Worm (Caenorhabditis elegans) whole organism, young adult: ENCODE data around the gene T01E8.1.

Experiments
- B0035.1 ChIP-seq: sonication (generic microtip); optimal IDR thresholded peaks from 2 replicates; lab custom pipeline; 2016; ENCODE audit warnings: missing genetic modification characterization, mild to moderate bottlenecking, missing compliant biosample characterization, missing genotype, missing genetic modification reagents
- C06A6.2 ChIP-seq: fragments of 200-800 bp; sonication (Bioruptor generic); conservative IDR thresholded peaks from 2 replicates; pipeline ENCODE4 v1.3.6; 2022; ENCODE audit warnings: missing genetic modification characterization, missing compliant biosample characterization
- F23B12.7 ChIP-seq: sonication (generic microtip); optimal IDR thresholded peaks from 2 replicates; lab custom pipeline; 2017; ENCODE audit warnings: missing genetic modification characterization, mild to moderate bottlenecking, missing compliant biosample characterization, antibody characterized with exemption, moderate library complexity; ENCODE audit not compliant: insufficient read depth
- F37B4.10 ChIP-seq: fragments of 200-800 bp; sonication (Bioruptor generic); IDR thresholded peaks from 2 replicates; pipeline ENCODE4 v1.3.6; 2022; ENCODE audit warnings: missing genetic modification characterization, missing compliant biosample characterization
- F57A8.1 ChIP-seq: fragments of 200-800 bp; sonication (Bioruptor generic); optimal IDR thresholded peaks from 2 replicates; lab custom pipeline; 2018; ENCODE audit warnings: mild to moderate bottlenecking, missing genetic modification characterization, moderate library complexity, missing compliant biosample characterization
- T26A5.8 ChIP-seq: sonication (generic microtip); optimal IDR thresholded peaks from 2 replicates; lab custom pipeline; 2016; ENCODE audit warnings: missing genetic modification characterization, missing compliant biosample characterization
- Y95B8A.8 ChIP-seq: fragments of 200-800 bp; sonication (Bioruptor generic); IDR thresholded peaks from 2 replicates; pipeline ENCODE4 v1.3.6; 2022; ENCODE audit warnings: missing genetic modification reagents, missing genetic modification characterization, missing compliant biosample characterization
- ama-1 ChIP-seq, 3 experiments: fragments of 150-350 bp in 1 of 3; sonication (generic microtip) in 2 of 3; optimal IDR thresholded peaks; 2 replicates each; lab custom pipeline; 2014 to 2018; ENCODE audit warnings: missing biosample characterization in 2 of 3, missing genetic modification characterization in 2 of 3, missing genetic modification reagents in 2 of 3
- aptf-3 ChIP-seq: fragments of 200-800 bp; sonication (Bioruptor generic); IDR thresholded peaks from 2 replicates; pipeline ENCODE4 v1.3.6; 2022; ENCODE audit warnings: missing genetic modification characterization, missing compliant biosample characterization
- attf-5 ChIP-seq: fragments of 200-800 bp; sonication (Bioruptor generic); optimal IDR thresholded peaks from 2 replicates; lab custom pipeline; 2018; ENCODE audit warnings: mild to moderate bottlenecking, missing genetic modification characterization, missing compliant biosample characterization
- ceh-40 ChIP-seq: fragments of 200-800 bp; sonication (Bioruptor generic); IDR thresholded peaks from 2 replicates; pipeline ENCODE4 v1.3.6; 2022; ENCODE audit warnings: missing genetic modification characterization, missing compliant biosample characterization
- dox-1 ChIP-seq: fragments of 200-800 bp; sonication (Bioruptor generic); IDR thresholded peaks from 2 replicates; pipeline ENCODE4 v1.3.6; 2022; ENCODE audit warnings: missing genetic modification reagents, missing genetic modification characterization, missing compliant biosample characterization
- egl-18 ChIP-seq: fragments of 200-800 bp; sonication (Bioruptor generic); IDR thresholded peaks from 2 replicates; pipeline ENCODE4 v1.3.6; 2022; ENCODE audit warnings: missing genetic modification reagents, missing genetic modification characterization, missing compliant biosample characterization
- egrh-3 ChIP-seq: fragments of 200-800 bp; sonication (Bioruptor generic); IDR thresholded peaks from 2 replicates; pipeline ENCODE4 v1.3.6; 2022; ENCODE audit warnings: missing genetic modification reagents, missing genetic modification characterization, missing compliant biosample characterization
- him-1 ChIP-seq: sonication (generic microtip); optimal IDR thresholded peaks from 2 replicates; lab custom pipeline; 2016; ENCODE audit warnings: missing genotype, missing genetic modification reagents, missing genetic modification characterization, missing compliant biosample characterization
- hmg-20 ChIP-seq: fragments of 200-800 bp; sonication (Bioruptor generic); IDR thresholded peaks from 2 replicates; pipeline ENCODE4 v1.3.6; 2022; ENCODE audit warnings: missing genetic modification reagents, missing genetic modification characterization, missing compliant biosample characterization
- hrde-1 ChIP-seq: sonication (generic microtip); optimal IDR thresholded peaks from 2 replicates; lab custom pipeline; 2016; ENCODE audit warnings: missing genetic modification characterization, mild to moderate bottlenecking, missing compliant biosample characterization, moderate library complexity, missing genotype, missing genetic modification reagents, borderline replicate concordance
- lin-26 ChIP-seq: fragments of 200-800 bp; sonication (Bioruptor generic); IDR thresholded peaks from 2 replicates; pipeline ENCODE4 v1.3.6; 2022; ENCODE audit warnings: missing genetic modification reagents, missing genetic modification characterization, missing compliant biosample characterization
- lin-54 ChIP-seq: fragments of 200-800 bp; sonication (Bioruptor generic); optimal IDR thresholded peaks from 2 replicates; lab custom pipeline; 2018; ENCODE audit warnings: mild to moderate bottlenecking, missing genetic modification characterization, missing compliant biosample characterization
- madf-3 ChIP-seq: fragments of 200-800 bp; sonication (Bioruptor generic); IDR thresholded peaks from 2 replicates; pipeline ENCODE4 v1.3.6; 2022; ENCODE audit warnings: missing genetic modification reagents, missing genetic modification characterization, missing compliant biosample characterization
- madf-6 ChIP-seq: fragments of 200-800 bp; sonication (Bioruptor generic); IDR thresholded peaks from 2 replicates; pipeline ENCODE4 v1.3.6; 2022; ENCODE audit warnings: missing genetic modification reagents, missing genetic modification characterization, missing compliant biosample characterization
- madf-8 ChIP-seq: fragments of 200-800 bp; sonication (Bioruptor generic); conservative IDR thresholded peaks from 2 replicates; pipeline ENCODE4 v1.3.6; 2022; ENCODE audit warnings: missing genetic modification reagents, missing genetic modification characterization, missing compliant biosample characterization
- mcd-1 ChIP-seq: fragments of 200-800 bp; sonication (Bioruptor generic); IDR thresholded peaks from 2 replicates; pipeline ENCODE4 v1.3.6; 2022; ENCODE audit warnings: missing genetic modification reagents, missing genetic modification characterization, missing compliant biosample characterization
- nfya-1 ChIP-seq: sonication (generic microtip); optimal IDR thresholded peaks from 2 replicates; lab custom pipeline; 2017; ENCODE audit warnings: antibody characterized with exemption, missing compliant biosample characterization, missing genetic modification characterization, borderline replicate concordance; ENCODE audit not compliant: insufficient read depth
- nfya-2 ChIP-seq: fragments of 200-800 bp; sonication (Bioruptor generic); IDR thresholded peaks from 2 replicates; pipeline ENCODE4 v1.3.6; 2022; ENCODE audit warnings: missing genetic modification reagents, missing genetic modification characterization, missing compliant biosample characterization
- nfyb-1 ChIP-seq: fragments of 200-800 bp; sonication (Bioruptor generic); IDR thresholded peaks from 2 replicates; pipeline ENCODE4 v1.3.6; 2022; ENCODE audit warnings: missing genetic modification reagents, missing genetic modification characterization, missing compliant biosample characterization
- pbrm-1 ChIP-seq: fragments of 200-800 bp; sonication (Bioruptor generic); IDR thresholded peaks from 2 replicates; pipeline ENCODE4 v1.3.6; 2022; ENCODE audit warnings: missing genetic modification reagents, missing genetic modification characterization, missing compliant biosample characterization
- rec-8 ChIP-seq, 2 experiments: sonication (generic microtip); optimal IDR thresholded peaks; 2 replicates each; lab custom pipeline; 2016; ENCODE audit warnings: mild to moderate bottlenecking in 2 of 2, missing genetic modification characterization in 2 of 2, missing genetic modification reagents in 2 of 2, missing genotype in 2 of 2, missing biosample characterization in 1 of 2, missing compliant biosample characterization in 1 of 2, moderate library complexity in 1 of 2
- repo-1 ChIP-seq: sonication (generic microtip); optimal IDR thresholded peaks from 2 replicates; lab custom pipeline; 2017; ENCODE audit warnings: mild to moderate bottlenecking, missing genetic modification characterization, missing compliant biosample characterization
- sea-2 ChIP-seq: fragments of 200-800 bp; sonication (Bioruptor generic); IDR thresholded peaks from 2 replicates; pipeline ENCODE4 v1.3.6; 2022; ENCODE audit warnings: missing genetic modification characterization, missing compliant biosample characterization
- snpc-3.4 ChIP-seq: sonication (generic microtip); optimal IDR thresholded peaks from 2 replicates; lab custom pipeline; 2017; ENCODE audit warnings: missing genetic modification characterization, mild to moderate bottlenecking, missing compliant biosample characterization, antibody characterized with exemption, moderate library complexity, missing genotype, missing genetic modification reagents
- snpc-4 ChIP-seq, 5 experiments: fragments of 150-350 bp in 1 of 5; sonication (generic microtip) in 4 of 5; optimal IDR thresholded peaks; 2 replicates each; lab custom pipeline; 2014 to 2018; ENCODE audit warnings: missing genetic modification characterization in 5 of 5, missing biosample characterization in 3 of 5, antibody characterized with exemption in 2 of 5, mild to moderate bottlenecking in 2 of 5, missing compliant biosample characterization in 2 of 5, missing genotype in 2 of 5, moderate library complexity in 2 of 5, missing genetic modification reagents in 1 of 5
- tbp1 ChIP-seq: fragments of 200-800 bp; sonication (Bioruptor generic); optimal IDR thresholded peaks from 2 replicates; lab custom pipeline; 2018; ENCODE audit warnings: mild to moderate bottlenecking, missing genetic modification characterization, missing compliant biosample characterization
- zfh-2 ChIP-seq: fragments of 200-800 bp; sonication (Bioruptor generic); conservative IDR thresholded peaks from 2 replicates; pipeline ENCODE4 v1.3.6; 2022; ENCODE audit warnings: missing genetic modification reagents, missing genetic modification characterization, missing compliant biosample characterization
- ztf-22 ChIP-seq: fragments of 200-800 bp; sonication (Bioruptor generic); optimal IDR thresholded peaks from 2 replicates; lab custom pipeline; 2018; ENCODE audit warnings: mild to moderate bottlenecking, missing genetic modification characterization, moderate library complexity, missing compliant biosample characterization
- ztf-26 ChIP-seq: sonication (generic microtip); optimal IDR thresholded peaks from 2 replicates; lab custom pipeline; 2017; ENCODE audit warnings: missing genetic modification characterization, missing compliant biosample characterization
- ztf-28 ChIP-seq: fragments of 200-800 bp; sonication (Bioruptor generic); IDR thresholded peaks from 2 replicates; pipeline ENCODE4 v1.3.6; 2022; ENCODE audit warnings: missing genetic modification reagents, missing genetic modification characterization, missing compliant biosample characterization

Gene T01E8.1

DNA sequence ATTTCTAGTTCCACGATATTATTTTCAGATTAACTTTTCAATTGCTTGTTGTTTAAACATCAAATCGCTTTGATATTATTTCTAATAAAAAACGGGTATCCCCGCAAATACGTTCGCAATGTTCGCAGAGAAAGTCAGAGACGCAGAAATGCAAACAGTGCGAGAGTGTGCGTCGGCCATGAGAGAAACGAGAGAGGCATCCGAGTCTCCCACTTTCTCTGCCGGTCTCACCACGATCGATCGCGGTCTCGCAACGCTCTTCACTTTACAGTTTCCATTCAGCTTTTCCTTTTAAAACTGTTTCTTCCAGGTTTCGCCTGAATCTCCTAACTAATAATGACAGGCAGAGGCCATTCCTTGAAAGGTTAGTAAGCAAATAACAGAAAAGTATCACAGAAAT lies 32.2 kb upstream of the T01E8.1 start, which contains the start of gene F33H1.4 (continued):
- TF ChIP-seq snpc-4 (GFP tag; optimal IDR thresholded peaks at IDR 0.05; lab: Kevin White, UChicago) (no peak), snpc-4 (tag; optimal IDR thresholded peaks at IDR 0.05; lab: Kevin White, UChicago) (peak in 1 of 4 experiments; percentile 6), mcd-1 (GFP tag; lab: Robert Waterston, UW) (peak; percentile 59), hmg-20 (no peak), dox-1 (GFP tag; lab: Robert Waterston, UW) (peak; percentile 5; the same call in 1 of the 2 replicates), madf-6 (GFP tag; lab: Robert Waterston, UW) (peak; percentile 57), zfh-2 (GFP tag; lab: Robert Waterston, UW) (peak; percentile 22; the same call in 1 of the 2 replicates), repo-1 (peak; percentile 26), nfyb-1 (GFP tag; lab: Robert Waterston, UW) (0 out of 2 replicates have a peak, but pooled peaks have one; percentile 48), tbp1 (GFP tag; lab: Kevin White, UChicago) (peak; percentile 41), attf-5 (GFP tag; lab: Kevin White, UChicago) (peak; percentile 44), ama-1 (optimal IDR thresholded peaks at IDR 0.05; lab: Kevin White, UChicago) (no peak), ama-1 (GFP tag; optimal IDR thresholded peaks at IDR 0.05; lab: Kevin White, UChicago) (no peak), snpc-3.4 (tag; lab: Kevin White, UChicago) (peak; percentile 8), pbrm-1 (GFP tag; lab: Robert Waterston, UW) (peak; percentile 44; the same call in 1 of the 2 replicates), hrde-1 (no peak), Y95B8A.8 (GFP tag; lab: Robert Waterston, UW) (0 out of 2 replicates have a peak, but pooled peaks have one; percentile 41)

DNA sequence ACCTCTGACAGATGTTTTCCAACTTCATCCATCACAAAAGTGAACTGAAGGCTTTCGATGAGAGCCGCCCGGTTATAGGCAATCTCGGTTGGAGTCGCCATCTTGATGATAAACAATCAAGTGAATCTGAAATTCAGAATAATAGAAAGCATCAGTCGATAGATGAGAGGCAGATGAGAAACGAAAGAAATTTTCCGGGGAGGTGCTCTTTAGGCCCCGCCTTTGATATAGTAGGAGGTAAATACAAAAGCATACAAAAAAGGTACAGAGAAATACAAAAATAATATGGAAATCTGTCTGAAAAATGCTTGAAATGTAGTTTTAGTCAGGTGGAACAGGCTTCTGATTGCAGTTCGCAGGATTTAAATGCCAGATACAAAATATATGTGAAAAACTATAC lies 23.9 kb upstream of the T01E8.1 start, which contains the start of gene srd-1:
TSS of gene srd-1 (minus strand) at position 101 of the 400 bp plus-strand sequence.
- TF ChIP-seq T26A5.8 (tag; lab: Kevin White, UChicago) (no peak), him-1 (no peak), hmg-20 (no peak), ama-1 (optimal IDR thresholded peaks at IDR 0.05; lab: Kevin White, UChicago) (no peak), ama-1 (GFP tag; optimal IDR thresholded peaks at IDR 0.05; lab: Kevin White, UChicago) (no peak), egl-18 (no peak), aptf-3 (GFP tag; lab: Robert Waterston, UW) (no peak), B0035.1 (tag; lab: Kevin White, UChicago) (no peak), F57A8.1 (GFP tag; lab: Kevin White, UChicago) (no peak), madf-6 (GFP tag; lab: Robert Waterston, UW) (no peak), F23B12.7 (tag; lab: Kevin White, UChicago) (no peak), ztf-28 (GFP tag; lab: Robert Waterston, UW) (no peak), rec-8 (tag; optimal IDR thresholded peaks at IDR 0.05; lab: Kevin White, UChicago) (no peak), F37B4.10 (GFP tag; lab: Robert Waterston, UW) (no peak), nfya-1 (tag; lab: Kevin White, UChicago) (no peak), nfya-2 (GFP tag; lab: Robert Waterston, UW) (no peak)

DNA sequence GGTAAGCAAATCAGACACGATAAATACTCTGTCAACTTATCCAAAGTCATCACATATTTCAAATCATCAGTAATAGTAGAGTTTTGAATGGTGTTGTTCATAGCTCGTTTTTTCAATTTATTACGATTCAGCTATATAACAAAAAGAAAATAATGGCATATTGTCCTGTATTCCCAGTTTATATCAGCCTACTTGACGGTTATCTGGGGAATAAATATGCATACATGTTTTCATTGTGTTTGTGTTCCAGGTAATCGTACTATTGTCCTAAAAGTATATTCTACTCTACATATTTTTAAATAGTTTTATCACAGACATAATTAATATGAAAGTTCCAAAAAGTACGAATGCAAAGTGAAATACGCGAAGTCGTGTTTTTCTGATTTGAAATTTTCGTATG lies 18.7 kb upstream of the T01E8.1 start, which contains the start of gene srd-2:
TSS of gene srd-2 (minus strand) at position 101 of the 400 bp plus-strand sequence.
- no peak for TF ChIP-seq lin-26
- no peak for TF ChIP-seq mcd-1 (GFP tag; lab: Robert Waterston, UW)
- no peak for TF ChIP-seq ztf-26 (tag; lab: Kevin White, UChicago)
- no peak for TF ChIP-seq egrh-3 (GFP tag; lab: Robert Waterston, UW)
- TF ChIP-seq C06A6.2, result no peak
- TF ChIP-seq ceh-40 (GFP tag; lab: Robert Waterston, UW), result no peak
- TF ChIP-seq ztf-22 (GFP tag; lab: Kevin White, UChicago), result no peak
- no peak for TF ChIP-seq lin-54 (GFP tag; lab: Kevin White, UChicago)
- no peak for TF ChIP-seq madf-8 (GFP tag; lab: Robert Waterston, UW)
- TF ChIP-seq T26A5.8 (tag; lab: Kevin White, UChicago), result no peak
- no peak for TF ChIP-seq sea-2 (GFP tag; lab: Robert Waterston, UW)
- no peak for TF ChIP-seq F57A8.1 (GFP tag; lab: Kevin White, UChicago)
- no peak for TF ChIP-seq madf-6 (GFP tag; lab: Robert Waterston, UW)
- no peak for TF ChIP-seq madf-3 (GFP tag; lab: Robert Waterston, UW)
